Worm (Caenorhabditis elegans): ENCODE results near the gene fbxa-211.

fbxa-211 gene

DNA sequence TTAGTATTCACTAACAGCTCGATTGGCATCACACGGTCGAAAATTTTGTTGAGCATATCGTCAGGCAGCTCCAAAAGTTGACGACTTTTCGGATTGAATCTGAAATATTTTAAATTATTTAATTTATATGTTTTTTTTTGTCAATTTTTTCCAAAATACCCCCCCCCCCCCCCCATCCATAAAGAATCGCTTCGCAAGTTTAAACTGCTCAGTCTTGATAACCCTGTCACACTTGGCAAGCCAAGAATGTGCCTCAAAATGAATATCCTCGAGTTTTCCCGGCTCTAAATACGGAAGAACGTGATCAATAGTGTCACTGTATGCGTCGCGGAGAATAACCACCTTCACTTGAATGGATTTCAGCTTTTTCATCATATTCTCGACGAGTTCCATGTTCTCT lies 5.9 kb downstream of the fbxa-211 start, which contains the start of gene Y37H2A.18:
Gene Y37H2A.18 (minus strand): TSS at position 101 of the 400 bp plus-strand sequence.
- TF ChIP-seq elt-3 (tag; optimal IDR thresholded peaks at IDR 0.05) (no peak), lsy-2 (tag; optimal IDR thresholded peaks at IDR 0.05) (no peak), ceh-63 (GFP tag; optimal IDR thresholded peaks at IDR 0.05) (no peak), C04F5.9 (tag; optimal IDR thresholded peaks at IDR 0.05) (no peak), hlh-17 (GFP tag; optimal IDR thresholded peaks at IDR 0.05; ENCODE audit: borderline replicate concordance) (no peak), snpc-4 (tag; optimal IDR thresholded peaks at IDR 0.05) (no peak), nhr-47 (tag; optimal IDR thresholded peaks at IDR 0.05) (no peak), tlp-1 (tag; optimal IDR thresholded peaks at IDR 0.05) (no peak), ets-5 (GFP tag; IDR thresholded peaks at IDR 0.05) (no peak), vab-15 (tag; optimal IDR thresholded peaks at IDR 0.05) (no peak)

DNA sequence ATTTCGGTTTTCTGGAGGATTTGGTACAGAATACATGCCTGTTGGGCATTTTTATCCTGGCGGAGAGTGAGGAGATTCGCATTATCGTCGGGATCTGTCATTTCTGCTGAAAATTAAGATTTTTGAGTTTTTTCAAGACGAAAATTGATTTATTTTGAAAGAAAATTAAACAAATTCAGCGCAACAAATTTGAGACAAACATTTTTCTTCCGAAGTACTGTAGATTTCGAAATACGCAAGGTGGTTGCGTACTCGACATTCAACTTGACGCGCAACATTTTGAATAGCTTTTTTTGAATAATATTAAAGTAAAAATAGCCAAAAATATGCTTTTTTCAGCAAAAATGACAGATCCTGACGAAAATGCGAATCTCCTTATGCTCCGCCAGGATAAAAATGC lies 7.1 kb downstream of the fbxa-211 start, which contains the start of gene Y37H2A.7:
Gene Y37H2A.7 (minus strand): TSS at position 101 of the 400 bp plus-strand sequence.
- TF ChIP-seq mab-9 (GFP tag; IDR thresholded peaks at IDR 0.05) (no peak), unc-98 (GFP tag; IDR thresholded peaks at IDR 0.05) (no peak), nhr-20 (tag; optimal IDR thresholded peaks at IDR 0.05) (no peak), swsn-7 (tag; optimal IDR thresholded peaks at IDR 0.05) (no peak), nhr-237 (tag; optimal IDR thresholded peaks at IDR 0.05) (no peak)

DNA sequence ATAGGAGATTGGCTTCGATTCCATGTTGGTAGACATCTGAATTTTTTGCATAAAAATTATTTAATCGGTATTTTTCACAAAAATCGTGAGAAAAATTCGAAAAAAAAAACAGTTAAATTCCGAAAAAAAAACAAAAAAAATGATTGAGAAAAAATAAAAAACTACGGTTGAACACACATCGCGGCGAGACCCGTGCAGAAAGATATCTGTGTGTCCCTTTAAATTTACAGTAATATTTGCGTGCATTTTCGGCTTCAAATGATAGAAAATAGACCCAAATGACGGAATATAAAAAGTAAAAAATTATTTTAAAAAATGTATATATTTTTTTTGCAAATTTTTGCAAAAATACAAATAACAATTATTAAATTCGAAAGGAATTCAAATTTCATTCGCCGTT lies 10.4 kb downstream of the fbxa-211 start:
- no peak for TF ChIP-seq C04F5.9 (tag; optimal IDR thresholded peaks at IDR 0.05)
- no peak for TF ChIP-seq ceh-63 (GFP tag; optimal IDR thresholded peaks at IDR 0.05)
- no peak for TF ChIP-seq C34B4.2 (tag; optimal IDR thresholded peaks at IDR 0.05)
- TF ChIP-seq ama-1 (optimal IDR thresholded peaks at IDR 0.05): no peak
- no peak for TF ChIP-seq mef-2 (tag; optimal IDR thresholded peaks at IDR 0.05)
- no peak for TF ChIP-seq lin-14 (GFP tag; optimal IDR thresholded peaks at IDR 0.05)
- no peak for TF ChIP-seq tlp-1 (tag; optimal IDR thresholded peaks at IDR 0.05)
- no peak for TF ChIP-seq aly-2 (tag; optimal IDR thresholded peaks at IDR 0.05)
- no peak for TF ChIP-seq lin-35 (GFP tag; optimal IDR thresholded peaks at IDR 0.05)
- no peak for TF ChIP-seq swsn-7 (tag; optimal IDR thresholded peaks at IDR 0.05)
- TF ChIP-seq blmp-1 (tag; optimal IDR thresholded peaks at IDR 0.05): no peak
- no peak for TF ChIP-seq jun-1 (tag; optimal IDR thresholded peaks at IDR 0.05)
- TF ChIP-seq nhr-85 (tag): no peak
- TF ChIP-seq egl-27 (tag; optimal IDR thresholded peaks at IDR 0.05): no peak

DNA sequence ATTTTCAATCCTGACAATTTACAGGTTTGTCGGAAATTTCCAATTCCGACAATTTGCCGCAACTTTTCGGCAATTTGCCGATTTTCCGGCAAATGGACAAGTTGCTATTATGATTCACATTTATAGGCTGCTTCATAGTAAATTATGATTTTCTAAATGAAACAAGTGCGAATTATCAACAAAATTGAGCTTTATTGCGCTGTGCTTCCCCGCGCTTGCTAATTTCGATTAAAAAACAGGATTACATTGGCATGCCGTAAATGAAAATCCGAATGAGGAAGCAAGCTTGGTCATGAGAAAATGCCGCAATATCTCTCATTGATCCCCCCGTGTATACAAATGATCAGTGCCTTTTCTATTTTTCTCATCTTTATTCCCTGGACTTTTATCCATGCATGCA lies 11.4 kb downstream of the fbxa-211 start, which contains the start of gene Y37H2A.10:
Gene Y37H2A.10 (plus strand): TSS at position 301 of the 400 bp plus-strand sequence.
- TF ChIP-seq mdl-1 (tag; optimal IDR thresholded peaks at IDR 0.05) (no peak), ceh-63 (GFP tag; optimal IDR thresholded peaks at IDR 0.05) (no peak), lin-35 (GFP tag; optimal IDR thresholded peaks at IDR 0.05) (no peak), unc-98 (GFP tag; IDR thresholded peaks at IDR 0.05) (no peak), efl-3 (GFP tag; optimal IDR thresholded peaks at IDR 0.05) (no peak), lin-39 (tag; optimal IDR thresholded peaks at IDR 0.05) (no peak), mef-2 (tag; optimal IDR thresholded peaks at IDR 0.05) (no peak), isw-1 (GFP tag; IDR thresholded peaks at IDR 0.05) (no peak), unc-62 (GFP tag; optimal IDR thresholded peaks at IDR 0.05) (no peak), hlh-17 (GFP tag; optimal IDR thresholded peaks at IDR 0.05; ENCODE audit: borderline replicate concordance) (no peak), hpl-2 (GFP tag; optimal IDR thresholded peaks at IDR 0.05) (no peak), egl-13 (tag; optimal IDR thresholded peaks at IDR 0.05) (no peak), zag-1 (tag; optimal IDR thresholded peaks at IDR 0.05) (no peak), vab-15 (tag; optimal IDR thresholded peaks at IDR 0.05) (no peak), nhr-28 (tag; optimal IDR thresholded peaks at IDR 0.05) (no peak), unc-130 (tag; optimal IDR thresholded peaks at IDR 0.05) (no peak), rnt-1 (tag; optimal IDR thresholded peaks at IDR 0.05) (no peak), fos-1 (tag; optimal IDR thresholded peaks at IDR 0.05) (no peak), blmp-1 (tag; optimal IDR thresholded peaks at IDR 0.05) (no peak)

All from whole organism, L1 larva.